Fruit fly (Drosophila melanogaster): Measurements from ENCODE around the gene Arr2.

Arr2 gene

dm6 chr3L:8691891-8692874 lies 43.4 kb upstream of the Arr2 start (continued):
- TF ChIP-seq vnd (GFP tag; IDR thresholded peaks at IDR 0.05; ENCODE audit: partially characterized antibody) (no peak), salm (tag; optimal IDR thresholded peaks at IDR 0.05) (peak; percentile 33), BEAF-32 (GFP tag; optimal IDR thresholded peaks at IDR 0.05) (no peak), CG6272 (GFP tag; IDR thresholded peaks at IDR 0.05) (peak; percentile 44; the same call in 1 of the 2 replicates), pb (GFP tag; optimal IDR thresholded peaks at IDR 0.05) (no peak), rib (GFP tag; IDR thresholded peaks at IDR 0.05) (peak; percentile 10; the same call in 1 of the 2 replicates), ftz-f1 (GFP tag; optimal IDR thresholded peaks at IDR 0.05) (peak; percentile 75), CG8478 (optimal IDR thresholded peaks at IDR 0.05) (no peak), CrebB (tag; optimal IDR thresholded peaks at IDR 0.05) (peak; percentile 10), Abd-B (GFP tag; optimal IDR thresholded peaks at IDR 0.05) (peak; percentile 30), gcm (GFP tag; optimal IDR thresholded peaks at IDR 0.05) (peak; percentile 55), ro (GFP tag; IDR thresholded peaks at IDR 0.05) (no peak), Ssrp (tag; optimal IDR thresholded peaks at IDR 0.05) (peak; percentile 62), ind (GFP tag; optimal IDR thresholded peaks at IDR 0.05) (peak; percentile 41), Taf1 (GFP tag; IDR thresholded peaks at IDR 0.05) (no peak), jigr1 (GFP tag; IDR thresholded peaks at IDR 0.05) (no peak), CG15011 (GFP tag; optimal IDR thresholded peaks at IDR 0.05) (no peak), CG4282 (GFP tag; optimal IDR thresholded peaks at IDR 0.05) (no peak), insv (GFP tag; optimal IDR thresholded peaks at IDR 0.05) (no peak), CG33557 (GFP tag; optimal IDR thresholded peaks at IDR 0.05) (peak; percentile 10), cad (GFP tag; optimal IDR thresholded peaks at IDR 0.05) (no peak), ara (GFP tag; IDR thresholded peaks at IDR 0.05) (no peak; the same call in 1 of the 2 replicates), mam (GFP tag; optimal IDR thresholded peaks at IDR 0.05) (no peak), CG3407 (GFP tag; optimal IDR thresholded peaks at IDR 0.05) (peak; percentile 14), her (GFP tag; optimal IDR thresholded peaks at IDR 0.05) (no peak), CG15479 (GFP tag; optimal IDR thresholded peaks at IDR 0.05) (no peak), CG18764 (GFP tag; optimal IDR thresholded peaks at IDR 0.05) (no peak), CG15514 (GFP tag; optimal IDR thresholded peaks at IDR 0.05) (no peak), ranshi (GFP tag; IDR thresholded peaks at IDR 0.05) (0 out of 2 replicates have a peak, but pooled peaks have one; percentile 21), Six4 (GFP tag; optimal IDR thresholded peaks at IDR 0.05) (peak; percentile 55), ac (GFP tag; optimal IDR thresholded peaks at IDR 0.05) (no peak), yki (optimal IDR thresholded peaks at IDR 0.05) (no peak), pita (GFP tag; optimal IDR thresholded peaks at IDR 0.05) (no peak), CG7556 (GFP tag; optimal IDR thresholded peaks at IDR 0.05) (peak; percentile 85), lola (GFP tag; optimal IDR thresholded peaks at IDR 0.05) (peak in 1 of 3 experiments; percentile 71), Dip3 (GFP tag; optimal IDR thresholded peaks at IDR 0.05) (no peak), pnt (GFP tag; optimal IDR thresholded peaks at IDR 0.05) (no peak), CG12104 (GFP tag; optimal IDR thresholded peaks at IDR 0.05) (peak; percentile 43), gro (GFP tag; optimal IDR thresholded peaks at IDR 0.05) (no peak), dan (GFP tag; IDR thresholded peaks at IDR 0.05) (no peak), Mes4 (GFP tag; optimal IDR thresholded peaks at IDR 0.05) (no peak), so (GFP tag; IDR thresholded peaks at IDR 0.05) (0 out of 3 replicates have a peak, but pooled peaks have one; percentile 39), CG30020 (tag; optimal IDR thresholded peaks at IDR 0.05) (peak; percentile 17), CG13624 (GFP tag; optimal IDR thresholded peaks at IDR 0.05) (no peak), CG16863 (GFP tag; optimal IDR thresholded peaks at IDR 0.05) (no peak), CG7839 (tag; optimal IDR thresholded peaks at IDR 0.05) (peak; percentile 76), CG3065 (GFP tag; optimal IDR thresholded peaks at IDR 0.05) (no peak), CG34422 (GFP tag; IDR thresholded peaks at IDR 0.05) (no peak), Med (GFP tag) (peak; percentile 91)

Measured in whole organism, embryonic.